Worm (Caenorhabditis elegans) whole organism, L4/young adult: ENCODE results near the gene ndub-3.

Experiments used
- W03F9.2 ChIP-seq: fragments of 150-350 bp; optimal IDR thresholded peaks from 2 replicates; lab custom pipeline; 2014; ENCODE audit warnings: missing biosample characterization, missing genetic modification characterization
- dao-5 ChIP-seq: sonication (generic microtip); optimal IDR thresholded peaks from 2 replicates; lab custom pipeline; 2016; ENCODE audit warnings: missing genotype, missing genetic modification characterization, moderate library complexity, missing compliant biosample characterization
- him-1 ChIP-seq: sonication (generic microtip); optimal IDR thresholded peaks from 2 replicates; lab custom pipeline; 2016; ENCODE audit warnings: missing genotype, missing genetic modification reagents, missing genetic modification characterization, missing compliant biosample characterization

DNA sequence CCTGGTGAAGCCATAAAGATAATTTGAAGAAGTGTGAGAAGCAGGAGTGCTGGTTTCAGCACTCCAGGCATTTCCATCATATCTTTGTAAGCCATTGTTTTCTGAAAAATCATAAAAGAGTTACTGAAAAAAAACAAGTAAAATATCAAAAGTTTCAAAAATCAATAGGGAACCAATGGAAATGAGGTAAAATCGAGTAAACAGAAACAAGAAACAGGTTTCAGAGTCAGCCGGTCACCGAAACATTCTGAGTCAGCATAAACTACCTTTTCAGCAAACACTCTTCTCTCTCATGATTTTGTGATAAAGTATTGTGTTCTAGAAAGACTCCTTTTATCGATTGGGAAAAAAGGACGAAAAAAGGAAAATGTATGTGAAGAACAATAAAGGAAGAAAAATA is 24.8 kb upstream of the ndub-3 start, which contains the start of gene C18E9.9:
- no peak for TF ChIP-seq him-1 (tag; lab: Kevin White, UChicago)
- TF ChIP-seq W03F9.2 (tag; lab: Kevin White, UChicago) = no peak
- TF ChIP-seq dao-5 (tag; lab: Kevin White, UChicago) = no peak
